Fruit fly (Drosophila melanogaster): ENCODE measurements around the gene Cont.

The Cont gene

DNA sequence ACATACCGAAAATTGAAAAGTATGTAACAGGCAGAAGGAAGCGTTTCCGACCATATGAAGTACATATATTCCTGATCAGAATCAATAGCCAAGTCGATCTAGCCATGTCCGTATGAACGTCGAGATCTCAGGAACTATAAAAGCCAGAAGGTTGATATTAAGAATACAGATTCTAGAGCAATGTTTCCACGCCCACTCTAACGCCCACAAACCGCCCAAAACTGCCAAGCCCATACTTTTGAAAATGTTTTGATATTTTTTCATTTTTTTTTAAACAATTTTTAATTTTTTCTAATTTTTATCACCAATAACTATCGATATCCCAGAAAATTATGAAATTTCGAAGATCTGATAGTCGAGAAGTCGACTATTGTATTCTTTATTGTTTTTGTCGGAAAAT, 19.1 kb upstream of the Cont start:
- TF ChIP-seq ttk (optimal IDR thresholded peaks at IDR 0.05) (no peak), Myc (optimal IDR thresholded peaks at IDR 0.05) (no peak), insv (optimal IDR thresholded peaks at IDR 0.05) (no peak), psq (optimal IDR thresholded peaks at IDR 0.05) (no peak), Sin3A (optimal IDR thresholded peaks at IDR 0.05) (no peak), h (optimal IDR thresholded peaks at IDR 0.05) (no peak)

dm6 chr3R:4378363-4379354, 2.4 kb upstream of the Cont start, which contains the start of gene Sfxn1-3:
Gene Sfxn1-3, plus strand, starts transcription at chr3R:4378600.
- TF ChIP-seq psq (optimal IDR thresholded peaks at IDR 0.05) (no peak), insv (optimal IDR thresholded peaks at IDR 0.05) (no peak), ttk (optimal IDR thresholded peaks at IDR 0.05) (no peak), Sin3A (optimal IDR thresholded peaks at IDR 0.05) (no peak), Myc (optimal IDR thresholded peaks at IDR 0.05) (no peak), h (optimal IDR thresholded peaks at IDR 0.05) (no peak)

DNA sequence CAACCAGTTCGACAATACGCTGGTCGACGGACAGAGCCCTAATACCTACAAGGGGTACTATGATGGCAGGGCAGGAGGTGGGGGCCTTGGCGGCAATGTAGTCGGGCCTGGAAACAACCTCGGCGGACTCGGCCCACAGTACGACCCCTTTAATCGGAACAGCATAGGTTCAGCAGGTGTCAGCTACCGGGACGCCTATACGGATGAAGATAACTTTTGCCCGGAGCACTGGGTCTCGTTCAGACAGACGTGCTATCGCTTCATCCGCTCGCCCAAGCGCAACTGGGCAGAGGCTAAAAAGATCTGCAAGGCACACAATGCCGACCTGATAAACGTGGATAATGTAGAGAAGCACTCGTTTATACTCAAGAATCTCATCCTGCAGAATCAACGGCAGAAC, 1.1 kb downstream of the Cont start:
- TF ChIP-seq Myc (optimal IDR thresholded peaks at IDR 0.05): no peak

dm6 chr3R:4387490-4387889, 6.4 kb downstream of the Cont start, which contains the start of gene tub:
Gene tub, plus strand, starts transcription at chr3R:4387742.
- TF ChIP-seq insv (optimal IDR thresholded peaks at IDR 0.05): no peak
- no peak for TF ChIP-seq h (optimal IDR thresholded peaks at IDR 0.05)

dm6 chr3R:4390133-4390532, 9.0 kb downstream of the Cont start, which contains the start of gene CG14646:
Gene CG14646, plus strand, starts transcription at chr3R:4390366.
- TF ChIP-seq h (optimal IDR thresholded peaks at IDR 0.05) (no peak), ttk (optimal IDR thresholded peaks at IDR 0.05) (no peak)

dm6 chr3R:4394117-4394516, 13.0 kb downstream of the Cont start, which contains the start of gene CG34112:
Gene CG34112, minus strand, starts transcription at chr3R:4394259.
- TF ChIP-seq ttk (optimal IDR thresholded peaks at IDR 0.05): no peak
- TF ChIP-seq Sin3A (optimal IDR thresholded peaks at IDR 0.05): no peak
- TF ChIP-seq psq (optimal IDR thresholded peaks at IDR 0.05): no peak
- TF ChIP-seq Myc (optimal IDR thresholded peaks at IDR 0.05): no peak
- TF ChIP-seq h (optimal IDR thresholded peaks at IDR 0.05): no peak
- no peak for TF ChIP-seq insv (optimal IDR thresholded peaks at IDR 0.05)

- no peak for TF ChIP-seq Sin3A (optimal IDR thresholded peaks at IDR 0.05)
- no peak for TF ChIP-seq Myc (optimal IDR thresholded peaks at IDR 0.05)
- TF ChIP-seq h (optimal IDR thresholded peaks at IDR 0.05): no peak
- TF ChIP-seq insv (optimal IDR thresholded peaks at IDR 0.05): no peak
Observed at dm6 chr3R:4394654-4395581, 13.8 kb downstream of the Cont start.

- TF ChIP-seq Myc (optimal IDR thresholded peaks at IDR 0.05): no peak
- no peak for TF ChIP-seq insv (optimal IDR thresholded peaks at IDR 0.05)
- no peak for TF ChIP-seq Sin3A (optimal IDR thresholded peaks at IDR 0.05)
- no peak for TF ChIP-seq ttk (optimal IDR thresholded peaks at IDR 0.05)
- no peak for TF ChIP-seq h (optimal IDR thresholded peaks at IDR 0.05)
- TF ChIP-seq psq (optimal IDR thresholded peaks at IDR 0.05): no peak
Observed at dm6 chr3R:4397403-4398079, 16.4 kb downstream of the Cont start, which contains the start of gene CG9855. Gene CG9855, minus strand, starts transcription at chr3R:4397875.

dm6 chr3R:4399810-4400496, 18.8 kb downstream of the Cont start:
- TF ChIP-seq psq (optimal IDR thresholded peaks at IDR 0.05): no peak
- no peak for TF ChIP-seq Sin3A (optimal IDR thresholded peaks at IDR 0.05)
- no peak for TF ChIP-seq ttk (optimal IDR thresholded peaks at IDR 0.05)
- no peak for TF ChIP-seq insv (optimal IDR thresholded peaks at IDR 0.05)
- TF ChIP-seq Myc (optimal IDR thresholded peaks at IDR 0.05): no peak
- TF ChIP-seq h (optimal IDR thresholded peaks at IDR 0.05): no peak

DNA sequence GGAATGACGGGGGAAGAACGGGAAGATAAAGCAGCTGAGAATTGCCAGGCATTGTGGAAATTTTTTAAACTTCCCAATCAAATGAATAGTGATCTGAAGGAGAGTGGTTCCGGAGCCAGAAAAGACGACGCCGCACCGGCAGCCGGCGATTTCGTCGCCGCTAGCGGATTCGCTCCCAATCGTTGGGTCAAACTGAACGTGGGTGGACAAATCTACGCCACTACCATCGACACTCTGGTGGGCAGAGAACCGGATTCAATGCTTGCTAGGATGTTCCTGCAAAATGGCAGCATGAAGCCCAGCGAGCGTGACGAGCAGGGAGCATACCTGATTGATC, 19.4 kb downstream of the Cont start, which contains the start of gene CG14647:
TSS of gene CG14647 (plus strand) at position 14 of the 337 bp plus-strand sequence.
- TF ChIP-seq Myc (optimal IDR thresholded peaks at IDR 0.05) (no peak), Sin3A (optimal IDR thresholded peaks at IDR 0.05) (no peak), ttk (optimal IDR thresholded peaks at IDR 0.05) (no peak), insv (optimal IDR thresholded peaks at IDR 0.05) (no peak), h (optimal IDR thresholded peaks at IDR 0.05) (no peak), psq (optimal IDR thresholded peaks at IDR 0.05) (no peak)

DNA sequence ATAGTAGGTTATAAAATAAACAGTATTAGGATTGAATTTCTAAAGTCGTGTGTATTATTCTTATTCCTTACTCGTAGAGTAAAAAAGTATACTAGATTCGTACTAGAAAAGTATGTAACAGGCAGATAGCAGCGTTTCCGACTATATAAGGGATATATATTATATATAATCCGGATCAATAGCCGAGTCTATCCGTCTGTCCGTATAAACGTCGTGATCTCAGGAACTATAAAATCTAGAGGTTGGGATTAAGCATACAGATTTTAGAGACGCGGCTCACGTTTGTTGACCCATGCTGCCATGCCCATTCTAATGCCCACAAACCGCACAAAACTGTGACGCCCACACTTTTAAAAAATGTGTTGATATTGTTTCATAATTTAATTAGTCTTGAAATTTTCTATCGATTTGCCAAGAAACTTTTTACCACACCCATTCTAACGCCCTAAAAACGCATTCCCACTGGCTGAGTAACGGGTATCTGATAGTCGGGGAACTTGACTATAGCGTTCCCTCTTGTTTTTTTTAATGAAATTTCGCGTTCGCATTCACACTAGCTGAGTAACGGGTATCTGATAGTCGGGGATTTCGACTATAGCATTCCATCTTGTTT, 21.0 kb downstream of the Cont start, which contains the start of gene CG9853:
TSS of gene CG9853 (minus strand) at position 51 of the 613 bp plus-strand sequence.
- TF ChIP-seq Myc (optimal IDR thresholded peaks at IDR 0.05) (no peak), Sin3A (optimal IDR thresholded peaks at IDR 0.05) (no peak), ttk (optimal IDR thresholded peaks at IDR 0.05) (no peak), psq (optimal IDR thresholded peaks at IDR 0.05) (no peak), h (optimal IDR thresholded peaks at IDR 0.05) (no peak), insv (optimal IDR thresholded peaks at IDR 0.05) (no peak)

Measured in Kc167 (cell line).